Fruit fly (Drosophila melanogaster): ENCODE data around the gene CLIP-190.

- TF ChIP-seq Hsf (GFP tag; optimal IDR thresholded peaks at IDR 0.05) (no peak), CG11398 (GFP tag; optimal IDR thresholded peaks at IDR 0.05) (no peak), Usf (GFP tag; optimal IDR thresholded peaks at IDR 0.05) (no peak), ranshi (GFP tag; IDR thresholded peaks at IDR 0.05) (no peak), ind (GFP tag; optimal IDR thresholded peaks at IDR 0.05) (no peak), Nf-YA (GFP tag; IDR thresholded peaks at IDR 0.05) (no peak), Six4 (GFP tag; optimal IDR thresholded peaks at IDR 0.05) (no peak), CG10959 (GFP tag; IDR thresholded peaks at IDR 0.05) (no peak)
Measured at dm6 chr2L:17397372-17397771, 12.9 kb downstream of the CLIP-190 start.
